Fruit fly (Drosophila melanogaster): ENCODE data around the gene CG16711.

Gene CG16711

dm6 chr3L:9726707-9727106, 22.6 kb downstream of the CG16711 start, which contains the start of gene Naa60 (continued):
- TF ChIP-seq ATbp (GFP tag; optimal IDR thresholded peaks at IDR 0.05) (no peak), schlank (tag; optimal IDR thresholded peaks at IDR 0.05) (no peak), CG7745 (tag; optimal IDR thresholded peaks at IDR 0.05) (no peak), D19B (GFP tag; optimal IDR thresholded peaks at IDR 0.05) (no peak), zf30C (GFP tag; optimal IDR thresholded peaks at IDR 0.05) (no peak), tgo (GFP tag; IDR thresholded peaks at IDR 0.05) (no peak), ham (GFP tag; IDR thresholded peaks at IDR 0.05) (no peak), her (GFP tag; optimal IDR thresholded peaks at IDR 0.05) (no peak), CG2875 (GFP tag; optimal IDR thresholded peaks at IDR 0.05) (no peak), CG2889 (GFP tag; IDR thresholded peaks at IDR 0.05) (no peak), NC2α (GFP tag; optimal IDR thresholded peaks at IDR 0.05) (no peak), sob (GFP tag; IDR thresholded peaks at IDR 0.05) (no peak), mam (GFP tag; optimal IDR thresholded peaks at IDR 0.05) (no peak), Max (GFP tag; optimal IDR thresholded peaks at IDR 0.05) (no peak), CG3995 (GFP tag; optimal IDR thresholded peaks at IDR 0.05) (peak; percentile 48), Dp (GFP tag; optimal IDR thresholded peaks at IDR 0.05) (peak; percentile 74), onecut (GFP tag; IDR thresholded peaks at IDR 0.05) (no peak), Doc3 (GFP tag; IDR thresholded peaks at IDR 0.05; ENCODE audit: partially characterized antibody) (peak; percentile 90), ssp (GFP tag; IDR thresholded peaks at IDR 0.05) (no peak), chn (GFP tag; optimal IDR thresholded peaks at IDR 0.05) (peak; percentile 27), CG10274 (GFP tag; optimal IDR thresholded peaks at IDR 0.05) (no peak), Nf-YC (tag; optimal IDR thresholded peaks at IDR 0.05) (peak; percentile 50), zfh1 (GFP tag; IDR thresholded peaks at IDR 0.05) (no peak), Dek (tag; optimal IDR thresholded peaks at IDR 0.05) (no peak), pzg (GFP tag; optimal IDR thresholded peaks at IDR 0.05) (peak; percentile 83), CG9727 (GFP tag; optimal IDR thresholded peaks at IDR 0.05) (no peak), CG30403 (GFP tag; optimal IDR thresholded peaks at IDR 0.05) (no peak), Dfd (GFP tag; optimal IDR thresholded peaks at IDR 0.05) (no peak), ewg (GFP tag; optimal IDR thresholded peaks at IDR 0.05) (no peak), Poxn (GFP tag; IDR thresholded peaks at IDR 0.05) (no peak), Mrtf (GFP tag; IDR thresholded peaks at IDR 0.05) (no peak), amos (GFP tag; IDR thresholded peaks at IDR 0.05; ENCODE audit: partially characterized antibody) (peak; percentile 93), CG42726 (GFP tag; IDR thresholded peaks at IDR 0.05; ENCODE audit: partially characterized antibody) (peak; percentile 82), CG2712 (tag; optimal IDR thresholded peaks at IDR 0.05) (peak; percentile 61), ems (GFP tag; optimal IDR thresholded peaks at IDR 0.05) (no peak), ERR (GFP tag; optimal IDR thresholded peaks at IDR 0.05) (no peak), slou (GFP tag; optimal IDR thresholded peaks at IDR 0.05) (no peak), ara (GFP tag; IDR thresholded peaks at IDR 0.05) (no peak), peb (GFP tag; IDR thresholded peaks at IDR 0.05) (no peak), disco-r (GFP tag; optimal IDR thresholded peaks at IDR 0.05) (no peak), CG12104 (GFP tag; optimal IDR thresholded peaks at IDR 0.05) (no peak), crol (GFP tag; IDR thresholded peaks at IDR 0.05) (no peak), knrl (GFP tag; IDR thresholded peaks at IDR 0.05; ENCODE audit: partially characterized antibody) (peak; percentile 89), CG7271 (tag; optimal IDR thresholded peaks at IDR 0.05) (no peak), CHES-1-like (GFP tag; optimal IDR thresholded peaks at IDR 0.05) (peak; percentile 1), BtbVII (GFP tag; optimal IDR thresholded peaks at IDR 0.05) (no peak), CG9876 (GFP tag; optimal IDR thresholded peaks at IDR 0.05) (no peak), CG32772 (GFP tag; IDR thresholded peaks at IDR 0.05) (no peak), Awh (GFP tag; IDR thresholded peaks at IDR 0.05) (no peak), gcm2 (GFP tag; optimal IDR thresholded peaks at IDR 0.05) (no peak), CG7963 (GFP tag; IDR thresholded peaks at IDR 0.05; ENCODE audit: partially characterized antibody) (peak; percentile 59; the same call in 2 of the 3 replicates), Atf6 (GFP tag; IDR thresholded peaks at IDR 0.05) (no peak)

Data from whole organism, embryonic.